Fruit fly (Drosophila melanogaster) whole organism, prepupa: ENCODE results near the gene Tango9.

Experiments
- CG10631 ChIP-seq: fragments of 200-800 bp; sonication (Bioruptor generic); optimal IDR thresholded peaks from 2 replicates; lab custom pipeline; 2016; ENCODE audit warnings: missing biosample characterization, missing genetic modification characterization
- CG10669 ChIP-seq: fragments of 200-800 bp; sonication (Bioruptor generic); optimal IDR thresholded peaks from 3 replicates; lab custom pipeline; 2018; ENCODE audit warnings: missing biosample characterization, mild to moderate bottlenecking, missing genetic modification characterization, moderate library complexity
- CG11294 ChIP-seq: fragments of 200-800 bp; sonication (Bioruptor generic); IDR thresholded peaks from 2 replicates; pipeline ENCODE4 v1.3.6; 2022; ENCODE audit warnings: missing biosample characterization, missing genetic modification characterization
- CG11762 ChIP-seq: fragments of 200-800 bp; sonication (Bioruptor generic); optimal IDR thresholded peaks from 3 replicates; lab custom pipeline; 2016; ENCODE audit warnings: missing biosample characterization, missing genetic modification characterization; ENCODE audit not compliant: insufficient read depth
- CG11902 ChIP-seq: fragments of 200-800 bp; sonication (Bioruptor generic); optimal IDR thresholded peaks from 3 replicates; lab custom pipeline; 2016; ENCODE audit warnings: missing biosample characterization, missing genetic modification characterization
- CG15336 ChIP-seq: fragments of 200-800 bp; sonication (Bioruptor generic); IDR thresholded peaks from 2 replicates; pipeline ENCODE4 v1.3.6; 2022; ENCODE audit warnings: missing biosample characterization, missing genetic modification characterization
- CG1621 ChIP-seq: fragments of 200-800 bp; sonication (Bioruptor generic); optimal IDR thresholded peaks from 3 replicates; lab custom pipeline; 2018; ENCODE audit warnings: missing biosample characterization, mild to moderate bottlenecking, missing genetic modification characterization
- CG16779 ChIP-seq: fragments of 200-800 bp; sonication (Bioruptor generic); optimal IDR thresholded peaks from 3 replicates; lab custom pipeline; 2017; ENCODE audit warnings: missing biosample characterization, mild to moderate bottlenecking, missing genetic modification characterization
- CG3032 ChIP-seq: fragments of 200-800 bp; optimal IDR thresholded peaks from 2 replicates; lab custom pipeline; 2019; ENCODE audit warnings: missing biosample characterization, mild to moderate bottlenecking, missing genetic modification characterization, moderate library complexity
- CG3919 ChIP-seq: fragments of 200-800 bp; sonication (Bioruptor generic); optimal IDR thresholded peaks from 3 replicates; lab custom pipeline; 2016; ENCODE audit warnings: missing biosample characterization, missing genetic modification characterization
- CG6163 ChIP-seq: fragments of 200-800 bp; sonication (Bioruptor generic); IDR thresholded peaks from 3 replicates; pipeline ENCODE4 v1.3.6; 2022; ENCODE audit warnings: missing biosample characterization, missing genetic modification characterization
- CG6792 ChIP-seq: fragments of 200-800 bp; sonication (Bioruptor generic); optimal IDR thresholded peaks from 3 replicates; lab custom pipeline; 2016; ENCODE audit warnings: missing biosample characterization, missing genetic modification characterization
- CG6808 ChIP-seq: fragments of 200-800 bp; sonication (Bioruptor generic); optimal IDR thresholded peaks from 3 replicates; lab custom pipeline; 2017; ENCODE audit warnings: missing biosample characterization, missing genetic modification characterization, mild to moderate bottlenecking, moderate library complexity, missing genetic modification reagents
- CG7368 ChIP-seq: fragments of 200-800 bp; sonication (Bioruptor generic); optimal IDR thresholded peaks from 3 replicates; lab custom pipeline; 2016; ENCODE audit warnings: missing biosample characterization, missing genetic modification characterization
- CG8119 ChIP-seq: fragments of 200-800 bp; sonication (Bioruptor generic); IDR thresholded peaks from 3 replicates; pipeline ENCODE4 v1.3.6; 2022; ENCODE audit warnings: missing biosample characterization, missing genetic modification characterization
- CG8319 ChIP-seq: fragments of 200-800 bp; sonication (Bioruptor generic); optimal IDR thresholded peaks from 3 replicates; lab custom pipeline; 2016; ENCODE audit warnings: missing biosample characterization, missing genetic modification characterization
- CG8632 ChIP-seq: fragments of 200-800 bp; sonication (Bioruptor generic); optimal IDR thresholded peaks from 3 replicates; lab custom pipeline; 2016; ENCODE audit warnings: missing biosample characterization, missing genetic modification characterization
- CG9139 ChIP-seq: fragments of 200-800 bp; sonication (Bioruptor generic); optimal IDR thresholded peaks from 3 replicates; lab custom pipeline; 2017; ENCODE audit warnings: missing biosample characterization, mild to moderate bottlenecking, missing genetic modification characterization
- Eip93F ChIP-seq: fragments of 200-800 bp; sonication (Bioruptor generic); optimal IDR thresholded peaks from 2 replicates; lab custom pipeline; 2016; ENCODE audit warnings: missing biosample characterization, mild to moderate bottlenecking, missing genetic modification characterization
- Ets96B ChIP-seq: fragments of 200-800 bp; optimal IDR thresholded peaks from 2 replicates; lab custom pipeline; 2019; ENCODE audit warnings: missing biosample characterization, mild to moderate bottlenecking, missing genetic modification characterization, moderate library complexity
- Hr38 ChIP-seq: sonication (Bioruptor generic); optimal IDR thresholded peaks from 2 replicates; lab custom pipeline; 2016; ENCODE audit warnings: missing biosample characterization, missing genetic modification characterization
- Hr4 ChIP-seq: fragments of 200-800 bp; sonication (Bioruptor generic); optimal IDR thresholded peaks from 3 replicates; lab custom pipeline; 2016; ENCODE audit warnings: missing biosample characterization, missing genetic modification characterization
- Met ChIP-seq: fragments of 200-800 bp; sonication (Bioruptor generic); optimal IDR thresholded peaks from 3 replicates; lab custom pipeline; 2016; ENCODE audit warnings: missing biosample characterization, missing genetic modification characterization
- OdsH ChIP-seq: fragments of 200-800 bp; sonication (Bioruptor generic); optimal IDR thresholded peaks from 3 replicates; lab custom pipeline; 2016; ENCODE audit warnings: missing biosample characterization, missing genetic modification characterization
- Smox ChIP-seq: fragments of 200-800 bp; sonication (Bioruptor generic); optimal IDR thresholded peaks from 3 replicates; lab custom pipeline; 2016; ENCODE audit warnings: missing biosample characterization, missing genetic modification characterization
- Sox102F ChIP-seq: fragments of 200-800 bp; sonication (Bioruptor generic); optimal IDR thresholded peaks from 2 replicates; lab custom pipeline; 2016; ENCODE audit warnings: missing biosample characterization, mild to moderate bottlenecking, missing genetic modification characterization
- Sox14 ChIP-seq: fragments of 200-800 bp; sonication (Bioruptor generic); optimal IDR thresholded peaks from 3 replicates; lab custom pipeline; 2016; ENCODE audit warnings: missing biosample characterization, missing genetic modification characterization
- Sox15 ChIP-seq: fragments of 200-800 bp; sonication (Bioruptor generic); optimal IDR thresholded peaks from 3 replicates; lab custom pipeline; 2016; ENCODE audit warnings: missing biosample characterization, missing genetic modification characterization
- achi ChIP-seq: fragments of 200-800 bp; sonication (Bioruptor generic); optimal IDR thresholded peaks from 3 replicates; lab custom pipeline; 2016; ENCODE audit warnings: missing biosample characterization, missing genetic modification characterization
- acj6 ChIP-seq: fragments of 200-800 bp; sonication (Bioruptor generic); optimal IDR thresholded peaks from 3 replicates; lab custom pipeline; 2016; ENCODE audit warnings: missing biosample characterization, missing genetic modification characterization
- cyc ChIP-seq: fragments of 200-800 bp; sonication (Bioruptor generic); optimal IDR thresholded peaks from 3 replicates; lab custom pipeline; 2016; ENCODE audit warnings: missing biosample characterization, missing genetic modification characterization
- dac ChIP-seq: fragments of 200-800 bp; sonication (Bioruptor generic); optimal IDR thresholded peaks from 2 replicates; lab custom pipeline; 2017; ENCODE audit warnings: missing biosample characterization, mild to moderate bottlenecking, missing genetic modification characterization
- dsx ChIP-seq: fragments of 200-800 bp; optimal IDR thresholded peaks from 3 replicates; lab custom pipeline; 2019; ENCODE audit warnings: missing biosample characterization, mild to moderate bottlenecking, missing genetic modification characterization, moderate library complexity; ENCODE audit not compliant: poor library complexity, severe bottlenecking
- eg ChIP-seq: fragments of 200-800 bp; sonication (Bioruptor generic); IDR thresholded peaks from 3 replicates; pipeline ENCODE4 v1.3.6; 2022; ENCODE audit warnings: missing biosample characterization, missing genetic modification characterization
- fd59A ChIP-seq: fragments of 200-800 bp; sonication (Bioruptor generic); optimal IDR thresholded peaks from 2 replicates; lab custom pipeline; 2017; ENCODE audit warnings: missing biosample characterization, mild to moderate bottlenecking, missing genetic modification characterization, missing genetic modification reagents
- fd85E ChIP-seq: fragments of 200-800 bp; sonication (Bioruptor generic); optimal IDR thresholded peaks from 3 replicates; lab custom pipeline; 2016; ENCODE audit warnings: missing biosample characterization, missing genetic modification characterization
- fkh ChIP-seq: fragments of 200-800 bp; sonication (Bioruptor generic); optimal IDR thresholded peaks from 3 replicates; lab custom pipeline; 2017; ENCODE audit warnings: missing biosample characterization, mild to moderate bottlenecking, missing genetic modification characterization, moderate library complexity
- lz ChIP-seq: fragments of 200-800 bp; sonication (Bioruptor generic); optimal IDR thresholded peaks from 3 replicates; lab custom pipeline; 2016; ENCODE audit warnings: missing biosample characterization, missing genetic modification characterization
- spab ChIP-seq: fragments of 200-800 bp; sonication (Bioruptor generic); optimal IDR thresholded peaks from 2 replicates; lab custom pipeline; 2017; ENCODE audit warnings: missing biosample characterization, mild to moderate bottlenecking, missing genetic modification characterization, missing genetic modification reagents
- ss ChIP-seq, 2 experiments: fragments of 200-800 bp; sonication (Bioruptor generic); optimal IDR thresholded peaks; 2 replicates in 1 of 2; 3 replicates in 1 of 2; lab custom pipeline; 2017 to 2018; ENCODE audit warnings: mild to moderate bottlenecking in 2 of 2, missing biosample characterization in 2 of 2, missing genetic modification characterization in 2 of 2, moderate library complexity in 1 of 2
- svp ChIP-seq: fragments of 200-800 bp; sonication (Bioruptor generic); peaks from one replicate; lab custom pipeline; 2016; ENCODE audit warnings: missing biosample characterization, missing genetic modification characterization
- topi ChIP-seq: fragments of 200-800 bp; sonication (Bioruptor generic); optimal IDR thresholded peaks from 3 replicates; lab custom pipeline; 2016; ENCODE audit warnings: missing biosample characterization, missing genetic modification characterization
- vri ChIP-seq: fragments of 200-800 bp; sonication (Bioruptor generic); optimal IDR thresholded peaks from 3 replicates; lab custom pipeline; 2016; ENCODE audit warnings: missing biosample characterization, mild to moderate bottlenecking, missing genetic modification characterization

The Tango9 gene

DNA sequence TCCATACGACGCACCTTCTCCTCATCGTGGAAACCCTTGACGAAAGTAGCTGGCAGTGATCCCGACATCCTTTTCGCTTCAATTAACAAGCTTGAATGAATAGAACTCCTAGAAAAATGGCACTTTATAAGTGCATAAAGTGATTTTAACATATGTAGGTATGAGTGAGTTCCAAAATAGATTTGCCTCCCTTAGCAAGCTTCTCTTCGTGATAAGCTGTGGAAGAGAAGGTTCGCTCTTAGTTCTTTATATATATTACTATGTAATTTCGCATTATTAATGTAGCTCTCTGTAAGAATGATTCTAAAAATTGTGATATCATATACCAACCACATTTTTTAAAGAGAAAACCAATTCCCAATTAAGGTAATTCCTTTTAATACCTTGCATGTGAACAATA lies 9.7 kb upstream of the Tango9 start, which contains the start of gene CG3397:
TSS of gene CG3397 (minus strand) at position 101 of the 400 bp plus-strand sequence.
- TF ChIP-seq Met (no peak), Hr38 (GFP tag; lab: Kevin White, UChicago) (no peak), CG11762 (no peak), CG3032 (no peak), Sox102F (GFP tag; lab: Kevin White, UChicago) (no peak), cyc (GFP tag; lab: Kevin White, UChicago) (no peak), vri (GFP tag; lab: Kevin White, UChicago) (no peak), CG8632 (GFP tag; lab: Kevin White, UChicago) (no peak), Smox (no peak), CG9139 (GFP tag; lab: Kevin White, UChicago) (no peak), lz (GFP tag; lab: Kevin White, UChicago) (no peak)

DNA sequence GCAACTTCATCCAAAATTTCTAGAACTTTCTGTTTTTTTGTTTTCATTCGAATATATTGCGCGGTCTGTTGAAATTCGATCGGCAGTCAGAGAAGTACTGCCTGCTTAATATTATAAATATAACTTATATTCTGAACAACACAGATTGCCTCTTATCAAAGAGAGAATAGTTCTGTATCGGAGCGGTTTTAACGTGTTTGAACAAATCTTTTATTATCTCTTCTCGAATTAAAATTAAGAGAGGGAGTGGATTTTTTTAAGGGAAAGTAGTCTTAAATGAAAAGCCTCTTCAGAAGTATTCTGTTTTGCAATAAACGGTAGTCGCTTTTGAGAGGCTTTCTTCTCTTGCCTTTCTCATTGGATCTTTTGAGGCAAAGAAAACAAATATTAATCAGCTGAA lies 7.8 kb upstream of the Tango9 start:
- peak; percentile 53 for TF ChIP-seq Eip93F (GFP tag; lab: Kevin White, UChicago)
- no peak for TF ChIP-seq Sox14 (GFP tag; lab: Kevin White, UChicago)

DNA sequence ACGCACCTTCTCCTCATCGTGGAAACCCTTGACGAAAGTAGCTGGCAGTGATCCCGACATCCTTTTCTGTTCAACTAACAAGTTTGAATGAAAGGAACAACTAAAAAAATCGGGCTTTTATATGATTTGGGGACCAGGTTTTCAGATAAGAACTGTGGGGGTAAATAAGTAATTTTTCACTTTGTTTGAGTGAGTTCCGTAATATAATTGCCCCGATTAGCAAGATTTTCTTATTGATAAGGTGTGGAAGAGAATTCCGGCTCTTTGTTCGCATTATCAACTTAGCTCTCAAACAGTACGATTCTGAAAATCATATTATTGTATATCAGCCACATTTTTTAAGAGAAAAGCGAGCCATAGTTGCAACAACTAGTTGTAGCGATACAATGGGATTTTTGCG lies 7.3 kb upstream of the Tango9 start, which contains the start of gene CG12224:
TSS of gene CG12224 (minus strand) at position 101 of the 400 bp plus-strand sequence.
- TF ChIP-seq CG11294 = no peak
- TF ChIP-seq dsx (GFP tag; lab: Kevin White, UChicago) = no peak
- TF ChIP-seq svp (GFP tag; lab: Kevin White, UChicago) = no peak
- no peak for TF ChIP-seq CG6808 (GFP tag; lab: Kevin White, UChicago)
- no peak for TF ChIP-seq eg (GFP tag; lab: Robert Waterston, UW)
- no peak for TF ChIP-seq CG10669 (GFP tag; lab: Kevin White, UChicago)
- TF ChIP-seq CG16779 (tag; lab: Kevin White, UChicago) = no peak

DNA sequence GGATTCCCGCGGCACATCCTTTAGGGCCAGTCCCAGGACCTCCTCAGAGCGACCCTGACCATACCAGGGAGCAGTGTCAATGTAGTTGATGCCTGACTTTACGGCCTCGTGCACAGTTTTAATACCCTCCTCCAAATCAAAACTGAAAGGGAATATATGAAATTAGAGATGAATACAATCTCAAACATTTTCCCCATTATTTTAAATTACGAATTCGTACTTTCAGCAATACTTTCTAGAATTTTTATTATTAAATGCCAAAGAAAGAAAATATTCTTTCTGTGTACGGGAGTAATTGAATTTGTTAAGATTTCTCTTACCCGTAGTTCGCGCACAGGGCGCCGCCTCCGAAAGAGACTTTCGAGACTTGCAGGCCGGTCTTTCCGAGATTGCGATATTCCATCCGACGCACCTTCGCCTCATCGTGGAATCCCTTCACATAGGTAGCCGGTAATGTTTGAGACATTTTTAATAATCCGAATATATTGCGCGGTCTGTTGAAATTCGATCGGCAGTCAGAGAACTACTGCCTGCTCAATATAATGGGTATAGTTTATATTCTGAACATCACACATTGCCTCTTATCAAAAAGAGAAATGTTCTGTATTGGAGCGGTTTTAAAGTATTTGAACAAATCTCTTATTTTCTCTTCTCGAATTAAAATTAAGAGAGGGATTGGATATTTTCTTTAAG lies 5.3 kb upstream of the Tango9 start, which contains the start of gene CG18547:
TSS of gene CG18547 (minus strand) at position 512 of the 693 bp plus-strand sequence.
- TF ChIP-seq CG15336 (GFP tag; lab: Robert Waterston, UW) = 0 out of 2 replicates have a peak, but pooled peaks have one; percentile 22
- no peak for TF ChIP-seq dac
- no peak for TF ChIP-seq Sox15 (GFP tag; lab: Kevin White, UChicago)
- TF ChIP-seq CG11294 = no peak
- peak; percentile 48 for TF ChIP-seq OdsH
- TF ChIP-seq CG6163 (GFP tag; lab: Robert Waterston, UW) = peak; percentile 58; the same call in 2 of the 3 replicates
- TF ChIP-seq CG11762 = peak; percentile 32
- peak; percentile 64 for TF ChIP-seq Sox102F (GFP tag; lab: Kevin White, UChicago)
- TF ChIP-seq CG6792 (GFP tag; lab: Kevin White, UChicago) = peak; percentile 45
- peak; percentile 51 for TF ChIP-seq acj6 (GFP tag; lab: Kevin White, UChicago)
- TF ChIP-seq Hr4 = peak; percentile 26
- TF ChIP-seq ss (GFP tag; optimal IDR thresholded peaks at IDR 0.05; lab: Kevin White, UChicago) = peak in 1 of 2 experiments; percentile 21
- TF ChIP-seq achi = peak; percentile 9
- 0 out of 3 replicates have a peak, but pooled peaks have one; percentile 40 for TF ChIP-seq CG8119 (GFP tag; lab: Robert Waterston, UW)
- TF ChIP-seq lz (GFP tag; lab: Kevin White, UChicago) = peak; percentile 57
- no peak for TF ChIP-seq spab (GFP tag; lab: Kevin White, UChicago)
- no peak for TF ChIP-seq fkh
- TF ChIP-seq CG10631 (GFP tag; lab: Kevin White, UChicago) = peak; percentile 41
- TF ChIP-seq CG11902 (GFP tag; lab: Kevin White, UChicago) = no peak
- peak; percentile 14 for TF ChIP-seq vri (GFP tag; lab: Kevin White, UChicago)
- no peak for TF ChIP-seq fd85E (GFP tag; lab: Kevin White, UChicago)
- TF ChIP-seq fd59A = no peak
- TF ChIP-seq CG8632 (GFP tag; lab: Kevin White, UChicago) = peak; percentile 46
- peak; percentile 54 for TF ChIP-seq topi
- peak; percentile 41 for TF ChIP-seq Smox
- peak; percentile 59 for TF ChIP-seq Ets96B (tag; lab: Kevin White, UChicago)
- TF ChIP-seq CG3919 = peak; percentile 52
- TF ChIP-seq CG16779 (tag; lab: Kevin White, UChicago) = no peak
- peak; percentile 59 for TF ChIP-seq CG1621 (tag; lab: Kevin White, UChicago)
- no peak for TF ChIP-seq CG8319 (GFP tag; lab: Kevin White, UChicago)
- TF ChIP-seq dsx (GFP tag; lab: Kevin White, UChicago) = peak; percentile 24
- TF ChIP-seq svp (GFP tag; lab: Kevin White, UChicago) = peak; percentile 82
- TF ChIP-seq CG7368 = peak; percentile 32
